Fruit fly (Drosophila melanogaster): ENCODE measurements around the gene CG6283.

- no peak for TF ChIP-seq psq (optimal IDR thresholded peaks at IDR 0.05)
- TF ChIP-seq h (optimal IDR thresholded peaks at IDR 0.05) = no peak
- no peak for TF ChIP-seq ttk (optimal IDR thresholded peaks at IDR 0.05)
- no peak for TF ChIP-seq Myc (optimal IDR thresholded peaks at IDR 0.05)
- TF ChIP-seq Sin3A (optimal IDR thresholded peaks at IDR 0.05) = no peak
Measured at dm6 chr3R:27019701-27020172, 1.4 kb downstream of the CG6283 start, which contains the start of gene CG17191.

Data from Kc167 (cell line).